Fruit fly (Drosophila melanogaster) whole organism, prepupa: Measurements from ENCODE around the gene dah.

ENCODE experiments used
- Blimp-1 ChIP-seq: fragments of 200-800 bp; sonication (Bioruptor generic); optimal IDR thresholded peaks from 3 replicates; lab custom pipeline; 2017; ENCODE audit warnings: missing biosample characterization, missing genetic modification characterization, mild to moderate bottlenecking, moderate library complexity, missing genetic modification reagents
- CG10631 ChIP-seq: fragments of 200-800 bp; sonication (Bioruptor generic); optimal IDR thresholded peaks from 2 replicates; lab custom pipeline; 2016; ENCODE audit warnings: missing biosample characterization, missing genetic modification characterization
- CG10669 ChIP-seq: fragments of 200-800 bp; sonication (Bioruptor generic); optimal IDR thresholded peaks from 3 replicates; lab custom pipeline; 2018; ENCODE audit warnings: missing biosample characterization, mild to moderate bottlenecking, missing genetic modification characterization, moderate library complexity
- CG11762 ChIP-seq: fragments of 200-800 bp; sonication (Bioruptor generic); optimal IDR thresholded peaks from 3 replicates; lab custom pipeline; 2016; ENCODE audit warnings: missing biosample characterization, missing genetic modification characterization; ENCODE audit not compliant: insufficient read depth
- CG11902 ChIP-seq: fragments of 200-800 bp; sonication (Bioruptor generic); optimal IDR thresholded peaks from 3 replicates; lab custom pipeline; 2016; ENCODE audit warnings: missing biosample characterization, missing genetic modification characterization
- CG1621 ChIP-seq: fragments of 200-800 bp; sonication (Bioruptor generic); optimal IDR thresholded peaks from 3 replicates; lab custom pipeline; 2018; ENCODE audit warnings: missing biosample characterization, mild to moderate bottlenecking, missing genetic modification characterization
- CG16779 ChIP-seq: fragments of 200-800 bp; sonication (Bioruptor generic); optimal IDR thresholded peaks from 3 replicates; lab custom pipeline; 2017; ENCODE audit warnings: missing biosample characterization, mild to moderate bottlenecking, missing genetic modification characterization
- CG3032 ChIP-seq: fragments of 200-800 bp; optimal IDR thresholded peaks from 2 replicates; lab custom pipeline; 2019; ENCODE audit warnings: missing biosample characterization, mild to moderate bottlenecking, missing genetic modification characterization, moderate library complexity
- CG32006 ChIP-seq: fragments of 200-800 bp; sonication (Bioruptor generic); optimal IDR thresholded peaks from 3 replicates; lab custom pipeline; 2017; ENCODE audit warnings: missing biosample characterization, mild to moderate bottlenecking, missing genetic modification characterization
- CG34406 ChIP-seq: fragments of 200-800 bp; sonication (Bioruptor generic); optimal IDR thresholded peaks from 3 replicates; lab custom pipeline; 2016; ENCODE audit warnings: missing biosample characterization, missing genetic modification characterization
- CG4318 ChIP-seq: fragments of 200-800 bp; sonication (Bioruptor generic); optimal IDR thresholded peaks from 3 replicates; lab custom pipeline; 2017; ENCODE audit warnings: missing biosample characterization, mild to moderate bottlenecking, missing genetic modification characterization
- CG6163 ChIP-seq: fragments of 200-800 bp; sonication (Bioruptor generic); IDR thresholded peaks from 3 replicates; pipeline ENCODE4 v1.3.6; 2022; ENCODE audit warnings: missing biosample characterization, missing genetic modification characterization
- CG6276 ChIP-seq: fragments of 200-800 bp; sonication (Bioruptor generic); optimal IDR thresholded peaks from 2 replicates; lab custom pipeline; 2017; ENCODE audit warnings: missing biosample characterization, mild to moderate bottlenecking, missing genetic modification characterization
- CG6854 ChIP-seq: fragments of 200-800 bp; sonication (Bioruptor generic); optimal IDR thresholded peaks from 2 replicates; lab custom pipeline; 2017; ENCODE audit warnings: missing biosample characterization, mild to moderate bottlenecking, missing genetic modification characterization
- CG7368 ChIP-seq: fragments of 200-800 bp; sonication (Bioruptor generic); optimal IDR thresholded peaks from 3 replicates; lab custom pipeline; 2016; ENCODE audit warnings: missing biosample characterization, missing genetic modification characterization
- CG8319 ChIP-seq: fragments of 200-800 bp; sonication (Bioruptor generic); optimal IDR thresholded peaks from 3 replicates; lab custom pipeline; 2016; ENCODE audit warnings: missing biosample characterization, missing genetic modification characterization
- CG8632 ChIP-seq: fragments of 200-800 bp; sonication (Bioruptor generic); optimal IDR thresholded peaks from 3 replicates; lab custom pipeline; 2016; ENCODE audit warnings: missing biosample characterization, missing genetic modification characterization
- CG9139 ChIP-seq: fragments of 200-800 bp; sonication (Bioruptor generic); optimal IDR thresholded peaks from 3 replicates; lab custom pipeline; 2017; ENCODE audit warnings: missing biosample characterization, mild to moderate bottlenecking, missing genetic modification characterization
- Eip75B ChIP-seq: fragments of 200-800 bp; sonication (Bioruptor generic); optimal IDR thresholded peaks from 3 replicates; lab custom pipeline; 2016; ENCODE audit warnings: missing biosample characterization, missing genetic modification characterization
- Eip78C ChIP-seq: fragments of 200-800 bp; sonication (Bioruptor generic); peaks from one replicate; lab custom pipeline; 2016; ENCODE audit warnings: missing biosample characterization, missing genetic modification characterization
- Ets21C ChIP-seq: fragments of 200-800 bp; sonication (Bioruptor generic); optimal IDR thresholded peaks from 3 replicates; lab custom pipeline; 2016; ENCODE audit warnings: missing biosample characterization, missing genetic modification characterization
- Ets96B ChIP-seq: fragments of 200-800 bp; optimal IDR thresholded peaks from 2 replicates; lab custom pipeline; 2019; ENCODE audit warnings: missing biosample characterization, mild to moderate bottlenecking, missing genetic modification characterization, moderate library complexity
- Gug ChIP-seq: fragments of 200-800 bp; sonication (Bioruptor generic); IDR thresholded peaks from 2 replicates; pipeline ENCODE4 v1.3.6; 2022; ENCODE audit warnings: missing biosample characterization, missing genetic modification characterization
- Hr39 ChIP-seq: fragments of 200-800 bp; sonication (Bioruptor generic); optimal IDR thresholded peaks from 2 replicates; lab custom pipeline; 2016; ENCODE audit warnings: missing biosample characterization, missing genetic modification characterization
- Hr4 ChIP-seq: fragments of 200-800 bp; sonication (Bioruptor generic); optimal IDR thresholded peaks from 3 replicates; lab custom pipeline; 2016; ENCODE audit warnings: missing biosample characterization, missing genetic modification characterization
- Met ChIP-seq: fragments of 200-800 bp; sonication (Bioruptor generic); optimal IDR thresholded peaks from 3 replicates; lab custom pipeline; 2016; ENCODE audit warnings: missing biosample characterization, missing genetic modification characterization
- OdsH ChIP-seq: fragments of 200-800 bp; sonication (Bioruptor generic); optimal IDR thresholded peaks from 3 replicates; lab custom pipeline; 2016; ENCODE audit warnings: missing biosample characterization, missing genetic modification characterization
- Smox ChIP-seq: fragments of 200-800 bp; sonication (Bioruptor generic); optimal IDR thresholded peaks from 3 replicates; lab custom pipeline; 2016; ENCODE audit warnings: missing biosample characterization, missing genetic modification characterization
- Sox102F ChIP-seq: fragments of 200-800 bp; sonication (Bioruptor generic); optimal IDR thresholded peaks from 2 replicates; lab custom pipeline; 2016; ENCODE audit warnings: missing biosample characterization, mild to moderate bottlenecking, missing genetic modification characterization
- Sox14 ChIP-seq: fragments of 200-800 bp; sonication (Bioruptor generic); optimal IDR thresholded peaks from 3 replicates; lab custom pipeline; 2016; ENCODE audit warnings: missing biosample characterization, missing genetic modification characterization
- Sox15 ChIP-seq: fragments of 200-800 bp; sonication (Bioruptor generic); optimal IDR thresholded peaks from 3 replicates; lab custom pipeline; 2016; ENCODE audit warnings: missing biosample characterization, missing genetic modification characterization
- achi ChIP-seq: fragments of 200-800 bp; sonication (Bioruptor generic); optimal IDR thresholded peaks from 3 replicates; lab custom pipeline; 2016; ENCODE audit warnings: missing biosample characterization, missing genetic modification characterization
- acj6 ChIP-seq: fragments of 200-800 bp; sonication (Bioruptor generic); optimal IDR thresholded peaks from 3 replicates; lab custom pipeline; 2016; ENCODE audit warnings: missing biosample characterization, missing genetic modification characterization
- cyc ChIP-seq: fragments of 200-800 bp; sonication (Bioruptor generic); optimal IDR thresholded peaks from 3 replicates; lab custom pipeline; 2016; ENCODE audit warnings: missing biosample characterization, missing genetic modification characterization
- dac ChIP-seq: fragments of 200-800 bp; sonication (Bioruptor generic); optimal IDR thresholded peaks from 2 replicates; lab custom pipeline; 2017; ENCODE audit warnings: missing biosample characterization, mild to moderate bottlenecking, missing genetic modification characterization
- dsx ChIP-seq: fragments of 200-800 bp; optimal IDR thresholded peaks from 3 replicates; lab custom pipeline; 2019; ENCODE audit warnings: missing biosample characterization, mild to moderate bottlenecking, missing genetic modification characterization, moderate library complexity; ENCODE audit not compliant: poor library complexity, severe bottlenecking
- eg ChIP-seq: fragments of 200-800 bp; sonication (Bioruptor generic); IDR thresholded peaks from 3 replicates; pipeline ENCODE4 v1.3.6; 2022; ENCODE audit warnings: missing biosample characterization, missing genetic modification characterization
- esn ChIP-seq: fragments of 200-800 bp; sonication (Bioruptor generic); optimal IDR thresholded peaks from 2 replicates; lab custom pipeline; 2016; ENCODE audit warnings: missing biosample characterization, mild to moderate bottlenecking, missing genetic modification characterization, moderate library complexity
- fd59A ChIP-seq: fragments of 200-800 bp; sonication (Bioruptor generic); optimal IDR thresholded peaks from 2 replicates; lab custom pipeline; 2017; ENCODE audit warnings: missing biosample characterization, mild to moderate bottlenecking, missing genetic modification characterization, missing genetic modification reagents
- fd85E ChIP-seq: fragments of 200-800 bp; sonication (Bioruptor generic); optimal IDR thresholded peaks from 3 replicates; lab custom pipeline; 2016; ENCODE audit warnings: missing biosample characterization, missing genetic modification characterization
- fkh ChIP-seq: fragments of 200-800 bp; sonication (Bioruptor generic); optimal IDR thresholded peaks from 3 replicates; lab custom pipeline; 2017; ENCODE audit warnings: missing biosample characterization, mild to moderate bottlenecking, missing genetic modification characterization, moderate library complexity
- lz ChIP-seq: fragments of 200-800 bp; sonication (Bioruptor generic); optimal IDR thresholded peaks from 3 replicates; lab custom pipeline; 2016; ENCODE audit warnings: missing biosample characterization, missing genetic modification characterization
- pdm3 ChIP-seq: fragments of 200-800 bp; sonication (Bioruptor generic); optimal IDR thresholded peaks from 3 replicates; lab custom pipeline; 2016; ENCODE audit warnings: missing biosample characterization, missing genetic modification characterization
- salr ChIP-seq, 2 experiments: fragments of 200-800 bp; sonication (Bioruptor generic); optimal IDR thresholded peaks; 3 replicates each; lab custom pipeline; 2016 to 2018; ENCODE audit warnings: missing biosample characterization in 2 of 2, missing genetic modification characterization in 2 of 2, mild to moderate bottlenecking in 1 of 2
- ss ChIP-seq, 2 experiments: fragments of 200-800 bp; sonication (Bioruptor generic); optimal IDR thresholded peaks; 2 replicates in 1 of 2; 3 replicates in 1 of 2; lab custom pipeline; 2017 to 2018; ENCODE audit warnings: mild to moderate bottlenecking in 2 of 2, missing biosample characterization in 2 of 2, missing genetic modification characterization in 2 of 2, moderate library complexity in 1 of 2
- topi ChIP-seq: fragments of 200-800 bp; sonication (Bioruptor generic); optimal IDR thresholded peaks from 3 replicates; lab custom pipeline; 2016; ENCODE audit warnings: missing biosample characterization, missing genetic modification characterization

Gene dah

dm6 chrX:15320522-15320921 is 7.6 kb upstream of the dah start (continued):
- TF ChIP-seq CG10669 = peak; percentile 24
- no peak for TF ChIP-seq fd59A
- TF ChIP-seq CG6276 (GFP tag; lab: Kevin White, UChicago) = peak; percentile 38
- no peak for TF ChIP-seq fd85E
- TF ChIP-seq dsx (GFP tag; lab: Kevin White, UChicago) = peak; percentile 17
- no peak for TF ChIP-seq Sox14 (GFP tag; lab: Kevin White, UChicago)
- peak; percentile 80 for TF ChIP-seq Eip78C (GFP tag; lab: Kevin White, UChicago)
- no peak for TF ChIP-seq Sox15
- TF ChIP-seq achi (GFP tag; lab: Kevin White, UChicago) = no peak
- TF ChIP-seq salr (GFP tag; optimal IDR thresholded peaks at IDR 0.05; lab: Kevin White, UChicago) = peak in 1 of 2 experiments; percentile 16
- no peak for TF ChIP-seq dac (GFP tag; lab: Kevin White, UChicago)

- TF ChIP-seq Smox (GFP tag; lab: Kevin White, UChicago) (no peak), Met (GFP tag; lab: Kevin White, UChicago) (no peak), Ets21C (GFP tag; lab: Kevin White, UChicago) (no peak), Eip78C (GFP tag; lab: Kevin White, UChicago) (no peak), CG16779 (no peak), pdm3 (GFP tag; lab: Kevin White, UChicago) (no peak), CG32006 (no peak)
Observed at dm6 chrX:15320973-15321372, 7.2 kb upstream of the dah start.

- TF ChIP-seq CG8632 (GFP tag; lab: Kevin White, UChicago) (peak; percentile 46), CG34406 (peak; percentile 62), ss (GFP tag; optimal IDR thresholded peaks at IDR 0.05; lab: Kevin White, UChicago) (peak; percentile 64 to 70), CG7368 (GFP tag; lab: Kevin White, UChicago) (peak; percentile 88), CG4318 (GFP tag; lab: Kevin White, UChicago) (no peak), Ets21C (GFP tag; lab: Kevin White, UChicago) (peak; percentile 80), CG6854 (GFP tag; lab: Kevin White, UChicago) (peak; percentile 86), acj6 (GFP tag; lab: Kevin White, UChicago) (no peak), OdsH (GFP tag; lab: Kevin White, UChicago) (peak; percentile 75), Ets96B (tag; lab: Kevin White, UChicago) (peak; percentile 44), pdm3 (GFP tag; lab: Kevin White, UChicago) (peak; percentile 85), Blimp-1 (peak; percentile 53), Sox102F (GFP tag; lab: Kevin White, UChicago) (peak; percentile 71), CG8319 (peak; percentile 65), Gug (peak; percentile 69), CG11762 (GFP tag; lab: Kevin White, UChicago) (peak; percentile 14), fd59A (peak; percentile 38), Hr39 (GFP tag; lab: Kevin White, UChicago) (peak; percentile 85), Hr4 (GFP tag; lab: Kevin White, UChicago) (peak; percentile 75), CG6276 (GFP tag; lab: Kevin White, UChicago) (peak; percentile 27), lz (GFP tag; lab: Kevin White, UChicago) (peak; percentile 84), CG10631 (GFP tag; lab: Kevin White, UChicago) (peak; percentile 58), CG6163 (GFP tag; lab: Robert Waterston, UW) (peak; percentile 92), eg (GFP tag; lab: Robert Waterston, UW) (peak; percentile 91), CG11902 (GFP tag; lab: Kevin White, UChicago) (peak; percentile 70), cyc (GFP tag; lab: Kevin White, UChicago) (peak; percentile 87), Sox15 (peak; percentile 69), CG10669 (peak; percentile 65), fkh (GFP tag; lab: Kevin White, UChicago) (no peak), CG1621 (tag; lab: Kevin White, UChicago) (peak; percentile 77), topi (peak; percentile 82), Eip78C (GFP tag; lab: Kevin White, UChicago) (peak; percentile 84), CG32006 (peak; percentile 76), CG16779 (peak; percentile 69), Met (GFP tag; lab: Kevin White, UChicago) (peak; percentile 83), Eip75B (peak; percentile 93), CG9139 (GFP tag; lab: Kevin White, UChicago) (peak; percentile 7), esn (peak; percentile 84), CG3032 (tag; lab: Kevin White, UChicago) (peak; percentile 61)
Observed at dm6 chrX:15323302-15323880, 4.8 kb upstream of the dah start.
